Fruit fly (Drosophila melanogaster) whole organism, wandering third instar larva: ENCODE results near the gene CG42764.
"Not testable (repeated sequence)": the region's sequence is repeated elsewhere in the genome, so short reads cannot be mapped to it uniquely, and the experiment has no call there.

ENCODE experiments used
- CG32264 ChIP-seq: fragments of 200-800 bp; sonication (Bioruptor generic); optimal IDR thresholded peaks from 2 replicates; lab custom pipeline; 2016; ENCODE audit warnings: missing biosample characterization, missing genetic modification characterization
- CG9705 ChIP-seq: fragments of 200-800 bp; sonication (Bioruptor generic); optimal IDR thresholded peaks from 2 replicates; lab custom pipeline; 2018; ENCODE audit warnings: missing biosample characterization, mild to moderate bottlenecking, missing genetic modification characterization
- Dfd ChIP-seq: fragments of >200 bp; optimal IDR thresholded peaks from 2 replicates; lab custom pipeline; 2017; ENCODE audit warnings: missing biosample characterization, missing genetic modification characterization
- Dif ChIP-seq: fragments of 200-275, 200-300 bp; sonication (Bioruptor generic); optimal IDR thresholded peaks from 2 replicates; lab custom pipeline; 2018; ENCODE audit warnings: missing biosample characterization, missing genetic modification characterization; ENCODE audit not compliant: partially characterized antibody
- GATAd ChIP-seq: sonication (Bioruptor generic); optimal IDR thresholded peaks from 2 replicates; lab custom pipeline; 2016; ENCODE audit warnings: missing biosample characterization, missing genetic modification characterization
- HLH106 ChIP-seq: fragments of 200-800 bp; optimal IDR thresholded peaks from 3 replicates; lab custom pipeline; 2019; ENCODE audit warnings: missing biosample characterization, mild to moderate bottlenecking, missing genetic modification characterization, moderate library complexity
- Hnf4 ChIP-seq: fragments of 200-800 bp; sonication (Bioruptor generic); optimal IDR thresholded peaks from 2 replicates; lab custom pipeline; 2016; ENCODE audit warnings: missing biosample characterization, mild to moderate bottlenecking, missing genetic modification characterization
- Hr78 ChIP-seq: fragments of >200 bp; optimal IDR thresholded peaks from 2 replicates; lab custom pipeline; 2017; ENCODE audit warnings: missing biosample characterization, missing genetic modification characterization
- Jra ChIP-seq: sonication (Bioruptor generic); optimal IDR thresholded peaks from 2 replicates; lab custom pipeline; 2016; ENCODE audit warnings: missing biosample characterization, missing genetic modification characterization
- Mio ChIP-seq: sonication (Bioruptor generic); optimal IDR thresholded peaks from 2 replicates; lab custom pipeline; 2016; ENCODE audit warnings: missing biosample characterization, missing genetic modification characterization
- Myc ChIP-seq: fragments of >200 bp; optimal IDR thresholded peaks from 2 replicates; lab custom pipeline; 2017
- N ChIP-seq: fragments of >200 bp; optimal IDR thresholded peaks from 2 replicates; lab custom pipeline; 2018; ENCODE audit warnings: missing biosample characterization, missing external identifiers, missing genetic modification characterization
- OdsH ChIP-seq: fragments of 200-800 bp; sonication (Bioruptor generic); optimal IDR thresholded peaks from 2 replicates; lab custom pipeline; 2016; ENCODE audit warnings: missing biosample characterization, mild to moderate bottlenecking, missing genetic modification characterization
- Rel ChIP-seq, 2 experiments: fragments of 200-800 bp; sonication (Bioruptor generic) in 1 of 2; optimal IDR thresholded peaks; 2 replicates in 1 of 2; 3 replicates in 1 of 2; lab custom pipeline; 2016 to 2019; ENCODE audit warnings: mild to moderate bottlenecking in 2 of 2, missing biosample characterization in 2 of 2, missing genetic modification characterization in 2 of 2, moderate library complexity in 1 of 2
- Sp1 ChIP-seq: fragments of 200-800 bp; sonication (Bioruptor generic); optimal IDR thresholded peaks from 3 replicates; lab custom pipeline; 2019; ENCODE audit warnings: missing biosample characterization, mild to moderate bottlenecking, missing genetic modification characterization, moderate library complexity
- Vsx2 ChIP-seq: fragments of 200-300, 225-300 bp; sonication (Bioruptor generic); optimal IDR thresholded peaks from 2 replicates; lab custom pipeline; 2018; ENCODE audit warnings: missing biosample characterization, missing genetic modification characterization; ENCODE audit not compliant: partially characterized antibody
- brk ChIP-seq: fragments of 200-800 bp; sonication (Bioruptor generic); optimal IDR thresholded peaks from 2 replicates; lab custom pipeline; 2016; ENCODE audit warnings: missing biosample characterization, mild to moderate bottlenecking, missing genetic modification characterization
- foxo ChIP-seq, 2 experiments: fragments of 200-800 bp; sonication (Bioruptor generic); optimal IDR thresholded peaks; 2 replicates in 1 of 2; 3 replicates in 1 of 2; lab custom pipeline; 2016 to 2017; ENCODE audit warnings: missing biosample characterization in 2 of 2, missing genetic modification characterization in 2 of 2
- fru ChIP-seq: fragments of 200-800 bp; sonication (Bioruptor generic); optimal IDR thresholded peaks from 3 replicates; lab custom pipeline; 2016; ENCODE audit warnings: missing biosample characterization, mild to moderate bottlenecking, missing genetic modification characterization
- h ChIP-seq: fragments of 200-800 bp; sonication (Bioruptor generic); optimal IDR thresholded peaks from 3 replicates; lab custom pipeline; 2016; ENCODE audit warnings: missing biosample characterization, mild to moderate bottlenecking, missing genetic modification characterization
- lola ChIP-seq: fragments of >200 bp; optimal IDR thresholded peaks from 2 replicates; lab custom pipeline; 2017; ENCODE audit warnings: missing biosample characterization, missing genetic modification characterization
- pan ChIP-seq: fragments of >200 bp; optimal IDR thresholded peaks from 2 replicates; lab custom pipeline; 2017
- psq ChIP-seq: fragments of 200-800 bp; sonication (Bioruptor generic); optimal IDR thresholded peaks from 3 replicates; lab custom pipeline; 2017; ENCODE audit warnings: missing biosample characterization, mild to moderate bottlenecking, missing genetic modification characterization, moderate library complexity
- sage ChIP-seq: fragments of 200-800 bp; sonication (Bioruptor generic); optimal IDR thresholded peaks from 2 replicates; lab custom pipeline; 2016; ENCODE audit warnings: missing biosample characterization, mild to moderate bottlenecking, missing genetic modification characterization
- sv ChIP-seq: fragments of 200-800 bp; sonication (Bioruptor generic); optimal IDR thresholded peaks from 3 replicates; lab custom pipeline; 2016; ENCODE audit warnings: missing biosample characterization, missing genetic modification characterization
- tai ChIP-seq: sonication (Bioruptor generic); optimal IDR thresholded peaks from 2 replicates; lab custom pipeline; 2016; ENCODE audit warnings: missing biosample characterization, missing genetic modification characterization
- usp ChIP-seq: fragments of >200 bp; optimal IDR thresholded peaks from 2 replicates; lab custom pipeline; 2017; ENCODE audit warnings: missing biosample characterization, missing genetic modification characterization
- woc ChIP-seq: sonication (Bioruptor generic); optimal IDR thresholded peaks from 2 replicates; lab custom pipeline; 2016; ENCODE audit warnings: missing biosample characterization, mild to moderate bottlenecking, missing genetic modification characterization

Gene CG42764

DNA sequence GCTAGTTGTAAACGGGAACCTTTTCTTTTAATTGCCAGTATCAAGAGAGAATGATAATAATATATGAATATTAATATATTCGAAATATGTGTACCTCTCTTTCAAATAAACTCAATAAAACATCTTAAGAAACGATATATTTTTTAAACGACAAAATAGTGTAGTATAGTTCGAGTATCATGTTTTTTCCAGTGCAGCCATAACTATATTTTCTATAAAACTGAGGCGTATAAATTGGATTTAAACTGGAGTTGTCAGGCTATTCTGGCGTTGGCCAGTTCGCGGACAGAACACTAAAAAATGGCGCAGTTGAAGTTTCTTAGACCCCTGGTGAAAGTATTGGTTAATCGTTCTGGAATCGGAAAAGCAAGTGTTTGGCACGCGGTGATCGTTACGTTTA, 38.0 kb upstream of the CG42764 start, which contains the start of gene CG17637:
Gene CG17637, plus strand, starts transcription at position 301 of the 400 bp plus-strand sequence.
- not testable (repeated sequence) for TF ChIP-seq fru, CG9705, usp (GFP tag; lab: Kevin White, UChicago)
- TF ChIP-seq, all 38 proteins: peak for 0; not testable (repeated sequence) for 38

DNA sequence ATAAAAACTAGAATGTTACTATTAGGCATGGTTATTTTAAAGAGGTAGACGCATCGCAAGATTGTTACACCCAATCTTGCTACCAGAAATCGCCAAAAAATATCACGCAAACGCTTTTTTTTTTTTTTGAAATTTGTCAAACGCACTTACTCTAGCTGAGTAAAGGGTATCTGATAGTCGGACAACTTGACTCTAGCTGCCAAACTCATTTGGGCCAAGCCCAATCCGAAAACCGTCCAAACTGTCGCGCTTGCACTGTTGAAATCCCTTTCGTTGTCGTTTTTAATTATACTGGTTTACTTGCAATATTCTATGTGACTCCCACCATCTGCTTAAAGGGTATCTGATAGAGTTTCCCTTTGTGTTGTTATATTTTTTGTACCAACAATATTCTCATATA, 37.4 kb upstream of the CG42764 start:
- no peak for TF ChIP-seq tai (GFP tag; lab: Kevin White, UChicago)
- no peak for TF ChIP-seq psq (GFP tag; lab: Kevin White, UChicago)
- TF ChIP-seq fru (GFP tag; lab: Kevin White, UChicago): no peak
- TF ChIP-seq Sp1 (GFP tag; lab: Kevin White, UChicago): no peak
- no peak for TF ChIP-seq Mio (GFP tag; lab: Kevin White, UChicago)
- TF ChIP-seq CG32264: no peak
- TF ChIP-seq HLH106: no peak
- no peak for TF ChIP-seq brk
- TF ChIP-seq lola (GFP tag; lab: Kevin White, UChicago): no peak
- TF ChIP-seq woc (GFP tag; lab: Kevin White, UChicago): no peak
- no peak for TF ChIP-seq GATAd (GFP tag; lab: Kevin White, UChicago)
- TF ChIP-seq Hr78 (GFP tag; lab: Kevin White, UChicago): no peak
- no peak for TF ChIP-seq sv (GFP tag; lab: Kevin White, UChicago)
- TF ChIP-seq foxo (GFP tag; optimal IDR thresholded peaks at IDR 0.05; lab: Kevin White, UChicago): no peak
- TF ChIP-seq Dfd (GFP tag; lab: Kevin White, UChicago): no peak
- no peak for TF ChIP-seq N (GFP tag; lab: Kevin White, UChicago)
- no peak for TF ChIP-seq Myc

DNA sequence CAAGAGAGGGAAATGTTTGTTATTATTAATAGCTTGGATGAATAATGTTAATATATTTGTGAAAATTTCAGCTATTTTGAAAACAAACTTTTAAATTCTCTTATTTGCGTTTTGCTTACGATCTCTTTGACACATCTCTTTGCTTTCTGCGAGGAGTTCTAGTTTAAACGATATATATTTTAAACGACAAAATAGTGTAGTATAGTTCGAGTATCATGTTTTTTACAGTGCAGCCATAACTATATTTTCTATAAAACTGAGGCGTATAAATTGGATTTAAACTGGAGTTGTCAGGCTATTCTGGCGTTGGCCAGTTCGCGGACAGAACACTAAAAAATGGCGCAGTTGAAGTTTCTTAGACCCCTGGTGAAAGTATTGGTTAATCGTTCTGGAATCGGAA, 33.7 kb upstream of the CG42764 start, which contains the start of gene CG18281:
Gene CG18281, plus strand, starts transcription at position 301 of the 400 bp plus-strand sequence.
- TF ChIP-seq N, sage, Jra (GFP tag; lab: Kevin White, UChicago): not testable (repeated sequence)
- TF ChIP-seq, all 38 proteins: peak for 0; not testable (repeated sequence) for 38

DNA sequence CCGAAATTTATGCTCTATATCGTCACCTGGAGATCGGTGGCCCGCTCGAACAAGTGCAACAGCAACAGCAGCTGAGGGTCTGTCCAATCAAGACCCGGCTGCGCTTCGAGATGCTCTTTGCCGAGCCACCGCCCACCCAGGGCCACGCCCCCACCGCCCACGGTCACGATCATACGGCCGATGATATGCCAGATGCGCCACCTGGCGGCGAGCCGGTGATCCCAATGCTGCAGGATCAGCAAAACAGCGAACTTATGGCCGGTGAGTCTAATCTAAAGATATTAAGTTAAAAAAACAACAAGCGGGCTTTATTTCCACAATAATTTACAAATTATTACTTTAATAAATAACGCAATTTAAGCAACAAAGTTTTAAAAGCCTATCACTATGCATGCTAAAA, 32.4 kb upstream of the CG42764 start:
- no peak for TF ChIP-seq Hnf4
- TF ChIP-seq Dfd (GFP tag; lab: Kevin White, UChicago): peak; percentile 87

DNA sequence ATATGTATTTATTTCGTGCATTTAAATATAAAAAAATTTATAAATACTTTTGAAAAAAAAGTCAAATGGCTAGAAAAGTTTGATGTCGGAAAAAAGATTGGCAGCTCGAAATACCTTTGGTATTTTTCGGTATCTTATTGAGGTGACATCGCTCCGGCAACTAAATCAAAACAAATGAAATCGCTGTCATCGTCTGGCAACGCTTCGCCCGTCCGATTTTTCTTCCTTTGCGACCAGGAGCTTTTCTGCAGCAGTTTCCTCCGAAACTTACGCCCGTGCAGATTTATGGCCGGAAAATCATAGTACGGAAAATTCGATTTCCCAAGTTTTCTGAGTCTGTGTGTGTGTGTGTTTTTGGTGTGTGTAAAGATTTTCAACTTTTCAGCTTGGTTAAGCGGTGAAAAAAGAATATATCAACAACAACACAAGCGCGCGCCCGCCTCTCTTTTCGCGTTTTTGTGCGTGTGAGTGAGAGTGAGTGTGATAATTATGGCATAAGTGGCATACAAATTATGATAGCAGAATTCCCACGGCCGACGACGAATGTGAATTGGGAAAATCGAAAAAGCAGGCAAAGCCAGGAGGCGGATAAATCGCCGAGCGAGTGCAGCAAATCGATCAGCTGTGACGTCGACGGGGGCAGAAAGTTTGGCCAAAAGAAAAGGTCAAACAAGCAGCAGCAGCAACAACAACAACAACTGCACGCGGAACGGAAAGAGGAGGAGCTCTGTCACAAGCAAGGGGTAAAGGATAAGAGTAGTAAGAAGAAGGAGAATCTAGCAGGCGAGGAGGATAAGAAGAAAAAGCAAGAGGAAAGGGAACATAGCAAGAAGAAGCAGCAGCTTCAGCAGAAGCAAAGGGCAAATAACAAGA, 31.5 kb upstream of the CG42764 start, which contains the start of gene CG32425:
Gene CG32425, plus strand, starts transcription at position 200 of the 873 bp plus-strand sequence.
- no peak for TF ChIP-seq CG32264
- no peak for TF ChIP-seq lola (GFP tag; lab: Kevin White, UChicago)
- TF ChIP-seq h (GFP tag; lab: Kevin White, UChicago): peak; percentile 24
- TF ChIP-seq tai (GFP tag; lab: Kevin White, UChicago): no peak
- no peak for TF ChIP-seq Dif
- no peak for TF ChIP-seq Dfd (GFP tag; lab: Kevin White, UChicago)
- TF ChIP-seq Rel (GFP tag; optimal IDR thresholded peaks at IDR 0.05; lab: Kevin White, UChicago): no peak
- peak; percentile 8 for TF ChIP-seq Rel (tag; optimal IDR thresholded peaks at IDR 0.05; lab: Kevin White, UChicago)
- TF ChIP-seq foxo (GFP tag; optimal IDR thresholded peaks at IDR 0.05; lab: Kevin White, UChicago): peak in 1 of 2 experiments; percentile 37
- no peak for TF ChIP-seq Vsx2 (GFP tag; lab: Kevin White, UChicago)
- no peak for TF ChIP-seq OdsH (GFP tag; lab: Kevin White, UChicago)
- peak; percentile 4 for TF ChIP-seq HLH106
- no peak for TF ChIP-seq pan (lab: Kevin White, UChicago)
- no peak for TF ChIP-seq GATAd (GFP tag; lab: Kevin White, UChicago)
- no peak for TF ChIP-seq usp (GFP tag; lab: Kevin White, UChicago)
- TF ChIP-seq brk: no peak
- peak; percentile 25 for TF ChIP-seq fru (GFP tag; lab: Kevin White, UChicago)
- TF ChIP-seq Myc: peak; percentile 18
- no peak for TF ChIP-seq sage (GFP tag; lab: Kevin White, UChicago)
- TF ChIP-seq psq (GFP tag; lab: Kevin White, UChicago): peak; percentile 67
- no peak for TF ChIP-seq woc (GFP tag; lab: Kevin White, UChicago)
- TF ChIP-seq, all 38 proteins: peak for 7
